Worm (Caenorhabditis elegans): Measurements from ENCODE around the gene srab-20.

srab-20 gene

ce11 chrV:3470782-3471181 lies 42.0 kb downstream of the srab-20 start, which contains the start of gene srbc-29:
TSS of gene srbc-29 (minus strand) at chrV:3470882.
- TF ChIP-seq ztf-11 (tag; optimal IDR thresholded peaks at IDR 0.05), result no peak
- TF ChIP-seq lir-3 (tag; optimal IDR thresholded peaks at IDR 0.05; ENCODE audit: poor library complexity), result no peak
- no peak for TF ChIP-seq tlp-1 (tag; optimal IDR thresholded peaks at IDR 0.05)
- no peak for TF ChIP-seq aha-1 (tag; optimal IDR thresholded peaks at IDR 0.05)
- no peak for TF ChIP-seq ceh-90 (tag; optimal IDR thresholded peaks at IDR 0.05)
- no peak for TF ChIP-seq mep-1 (tag; optimal IDR thresholded peaks at IDR 0.05)
- no peak for TF ChIP-seq mdl-1 (tag; optimal IDR thresholded peaks at IDR 0.05)
- TF ChIP-seq dsc-1 (tag; optimal IDR thresholded peaks at IDR 0.05), result no peak

ce11 chrV:3475021-3475420 lies 46.2 kb downstream of the srab-20 start, which contains the start of gene oac-2:
TSS of gene oac-2 (minus strand) at chrV:3475121.
- TF ChIP-seq nhr-237 (tag; optimal IDR thresholded peaks at IDR 0.05) (no peak), ceh-82 (tag; optimal IDR thresholded peaks at IDR 0.05) (no peak), rnt-1 (tag; optimal IDR thresholded peaks at IDR 0.05) (no peak), ztf-11 (tag; optimal IDR thresholded peaks at IDR 0.05) (no peak), nhr-20 (tag; optimal IDR thresholded peaks at IDR 0.05) (no peak), elt-2 (tag; optimal IDR thresholded peaks at IDR 0.05) (no peak), nhr-19 (GFP tag; conservative IDR thresholded peaks at IDR 0.05) (no peak), nhr-76 (tag; optimal IDR thresholded peaks at IDR 0.05) (no peak)

- no peak for TF ChIP-seq efl-3 (GFP tag; optimal IDR thresholded peaks at IDR 0.05)
- no peak for TF ChIP-seq nhr-71 (tag; optimal IDR thresholded peaks at IDR 0.05)
- TF ChIP-seq ama-1 (optimal IDR thresholded peaks at IDR 0.05), result no peak
- TF ChIP-seq mep-1 (tag; optimal IDR thresholded peaks at IDR 0.05), result no peak
- no peak for TF ChIP-seq alr-1 (tag; optimal IDR thresholded peaks at IDR 0.05; ENCODE audit: borderline replicate concordance)
- TF ChIP-seq aly-2 (tag; optimal IDR thresholded peaks at IDR 0.05), result no peak
- no peak for TF ChIP-seq nhr-77 (tag; optimal IDR thresholded peaks at IDR 0.05)
- TF ChIP-seq isw-1 (GFP tag; IDR thresholded peaks at IDR 0.05), result no peak
- no peak for TF ChIP-seq snu-23 (GFP tag; optimal IDR thresholded peaks at IDR 0.05)
- TF ChIP-seq unc-30 (tag; optimal IDR thresholded peaks at IDR 0.05), result no peak
- no peak for TF ChIP-seq ceh-90 (tag; optimal IDR thresholded peaks at IDR 0.05)
- TF ChIP-seq nhr-19 (GFP tag; conservative IDR thresholded peaks at IDR 0.05), result no peak
- no peak for TF ChIP-seq elt-2 (tag; optimal IDR thresholded peaks at IDR 0.05)
Measured at ce11 chrV:3476228-3476627, 47.4 kb downstream of the srab-20 start.

ce11 chrV:3477496-3477895 lies 48.7 kb downstream of the srab-20 start, which contains the start of gene srbc-31:
TSS of gene srbc-31 (minus strand) at chrV:3477596.
- TF ChIP-seq lin-39 (tag; optimal IDR thresholded peaks at IDR 0.05) (no peak), efl-1 (optimal IDR thresholded peaks at IDR 0.05) (no peak), efl-1 (GFP tag; optimal IDR thresholded peaks at IDR 0.05 in 1 of 2) (peak in 1 of 2 experiments; percentile 68)
